Fruit fly (Drosophila melanogaster): ENCODE data around the gene Ack.
A peak's percentile ranks its signal among the peaks of the same experiment; 100 is the strongest.

Gene Ack

dm6 chr3L:4118339-4118738 is 10.4 kb downstream of the Ack start:
- TF ChIP-seq achi (GFP tag; optimal IDR thresholded peaks at IDR 0.05) = no peak
- peak; percentile 58 for TF ChIP-seq Eip78C (GFP tag)
- TF ChIP-seq ss (GFP tag; optimal IDR thresholded peaks at IDR 0.05) = no peak
- TF ChIP-seq CG31627 (GFP tag; optimal IDR thresholded peaks at IDR 0.05) = no peak
- TF ChIP-seq cyc (GFP tag; optimal IDR thresholded peaks at IDR 0.05) = no peak
- TF ChIP-seq lz (GFP tag; optimal IDR thresholded peaks at IDR 0.05) = no peak
- no peak for TF ChIP-seq Smox (GFP tag; optimal IDR thresholded peaks at IDR 0.05)
- no peak for TF ChIP-seq svp (GFP tag)
- no peak for TF ChIP-seq CG16779 (tag; optimal IDR thresholded peaks at IDR 0.05)

dm6 chr3L:4119636-4120357 is 11.8 kb downstream of the Ack start:
- no peak for TF ChIP-seq acj6 (GFP tag; optimal IDR thresholded peaks at IDR 0.05)
- no peak for TF ChIP-seq Hr38 (GFP tag; optimal IDR thresholded peaks at IDR 0.05)
- TF ChIP-seq CG8119 (GFP tag; IDR thresholded peaks at IDR 0.05) = no peak
- peak; percentile 1 for TF ChIP-seq CG8319 (GFP tag; optimal IDR thresholded peaks at IDR 0.05)
- TF ChIP-seq CG6792 (GFP tag; optimal IDR thresholded peaks at IDR 0.05) = no peak
- TF ChIP-seq Eip75B (GFP tag; optimal IDR thresholded peaks at IDR 0.05) = no peak
- TF ChIP-seq CG16779 (tag; optimal IDR thresholded peaks at IDR 0.05) = no peak
- no peak for TF ChIP-seq Sox102F (GFP tag; optimal IDR thresholded peaks at IDR 0.05)
- no peak for TF ChIP-seq CG6854 (GFP tag; optimal IDR thresholded peaks at IDR 0.05)
- no peak for TF ChIP-seq Hr4 (GFP tag; optimal IDR thresholded peaks at IDR 0.05)
- TF ChIP-seq OdsH (GFP tag; optimal IDR thresholded peaks at IDR 0.05) = no peak
- peak; percentile 4 for TF ChIP-seq topi (GFP tag; optimal IDR thresholded peaks at IDR 0.05)
- no peak for TF ChIP-seq CG10669 (GFP tag; optimal IDR thresholded peaks at IDR 0.05)
- peak; percentile 70 for TF ChIP-seq Eip78C (GFP tag)
- TF ChIP-seq ss (GFP tag; optimal IDR thresholded peaks at IDR 0.05) = no peak
- TF ChIP-seq fkh (GFP tag; optimal IDR thresholded peaks at IDR 0.05) = peak; percentile 57
- TF ChIP-seq CG3032 (tag; optimal IDR thresholded peaks at IDR 0.05) = no peak
- TF ChIP-seq pdm3 (GFP tag; optimal IDR thresholded peaks at IDR 0.05) = no peak
- no peak for TF ChIP-seq Hr39 (GFP tag; optimal IDR thresholded peaks at IDR 0.05)
- TF ChIP-seq CG31627 (GFP tag; optimal IDR thresholded peaks at IDR 0.05) = no peak
- no peak for TF ChIP-seq CG11762 (GFP tag; optimal IDR thresholded peaks at IDR 0.05; ENCODE audit: insufficient read depth)
- peak; percentile 53 for TF ChIP-seq svp (GFP tag)
- TF ChIP-seq achi (GFP tag; optimal IDR thresholded peaks at IDR 0.05) = peak; percentile 16
- TF ChIP-seq dsx (GFP tag; optimal IDR thresholded peaks at IDR 0.05; ENCODE audit: poor library complexity, severe bottlenecking) = no peak
- no peak for TF ChIP-seq Eip93F (GFP tag; optimal IDR thresholded peaks at IDR 0.05)

dm6 chr3L:4120358-4121349 is 12.7 kb downstream of the Ack start:
- TF ChIP-seq CG11762 (GFP tag; optimal IDR thresholded peaks at IDR 0.05; ENCODE audit: insufficient read depth) = no peak
- TF ChIP-seq achi (GFP tag; optimal IDR thresholded peaks at IDR 0.05) = no peak
- TF ChIP-seq Smox (GFP tag; optimal IDR thresholded peaks at IDR 0.05) = no peak
- TF ChIP-seq OdsH (GFP tag; optimal IDR thresholded peaks at IDR 0.05) = peak; percentile 3
- peak; percentile 9 for TF ChIP-seq net (GFP tag; optimal IDR thresholded peaks at IDR 0.05)
- TF ChIP-seq CG6808 (GFP tag; optimal IDR thresholded peaks at IDR 0.05) = no peak
- TF ChIP-seq CG6276 (GFP tag; optimal IDR thresholded peaks at IDR 0.05) = no peak
- TF ChIP-seq svp (GFP tag) = peak; percentile 17
- no peak for TF ChIP-seq CG8319 (GFP tag; optimal IDR thresholded peaks at IDR 0.05)
- no peak for TF ChIP-seq CG4318 (GFP tag; optimal IDR thresholded peaks at IDR 0.05)
- TF ChIP-seq spab (GFP tag; optimal IDR thresholded peaks at IDR 0.05) = no peak
- no peak for TF ChIP-seq CG6792 (GFP tag; optimal IDR thresholded peaks at IDR 0.05)
- TF ChIP-seq dac (GFP tag; optimal IDR thresholded peaks at IDR 0.05) = no peak
- TF ChIP-seq CG1621 (tag; optimal IDR thresholded peaks at IDR 0.05) = no peak
- peak; percentile 21 for TF ChIP-seq lz (GFP tag; optimal IDR thresholded peaks at IDR 0.05)
- TF ChIP-seq CG16779 (tag; optimal IDR thresholded peaks at IDR 0.05) = no peak
- TF ChIP-seq Hr39 (GFP tag; optimal IDR thresholded peaks at IDR 0.05) = peak; percentile 5
- no peak for TF ChIP-seq esn (GFP tag; optimal IDR thresholded peaks at IDR 0.05)
- no peak for TF ChIP-seq CG8632 (GFP tag; optimal IDR thresholded peaks at IDR 0.05)
- TF ChIP-seq salr (GFP tag; optimal IDR thresholded peaks at IDR 0.05) = no peak
- TF ChIP-seq dsx (GFP tag; optimal IDR thresholded peaks at IDR 0.05; ENCODE audit: poor library complexity, severe bottlenecking) = no peak
- TF ChIP-seq Sox14 (GFP tag; optimal IDR thresholded peaks at IDR 0.05) = peak; percentile 27
- TF ChIP-seq CG6163 (GFP tag; IDR thresholded peaks at IDR 0.05) = no peak
- TF ChIP-seq Blimp-1 (GFP tag; optimal IDR thresholded peaks at IDR 0.05) = no peak
- peak; percentile 29 for TF ChIP-seq Hr4 (GFP tag; optimal IDR thresholded peaks at IDR 0.05)
- no peak for TF ChIP-seq fd59A (GFP tag; optimal IDR thresholded peaks at IDR 0.05)
- no peak for TF ChIP-seq CG15336 (GFP tag; IDR thresholded peaks at IDR 0.05)
